Worm (Caenorhabditis elegans) whole organism, young adult: Measurements from ENCODE around the gene fbxb-14.
"Not testable (repeated sequence)": the region's sequence is repeated elsewhere in the genome, so short reads cannot be mapped to it uniquely, and the experiment has no call there.

Source experiments
- F10E7.11 ChIP-seq: sonication (generic microtip); optimal IDR thresholded peaks from 2 replicates; lab custom pipeline; 2017; ENCODE audit warnings: mild to moderate bottlenecking, missing genetic modification characterization, moderate library complexity, missing compliant biosample characterization
- F22D6.2 ChIP-seq: sonication (generic microtip); optimal IDR thresholded peaks from 2 replicates; lab custom pipeline; 2016; ENCODE audit warnings: mild to moderate bottlenecking, missing genetic modification characterization, missing compliant biosample characterization
- F23B12.7 ChIP-seq: sonication (generic microtip); optimal IDR thresholded peaks from 2 replicates; lab custom pipeline; 2017; ENCODE audit warnings: missing genetic modification characterization, mild to moderate bottlenecking, missing compliant biosample characterization, antibody characterized with exemption, moderate library complexity; ENCODE audit not compliant: insufficient read depth
- F33H1.4 ChIP-seq: fragments of 200-800 bp; sonication (Bioruptor generic); IDR thresholded peaks from 2 replicates; pipeline ENCODE4 v1.3.6; 2022; ENCODE audit warnings: missing genetic modification reagents, missing genetic modification characterization, missing compliant biosample characterization
- F37B4.10 ChIP-seq: fragments of 200-800 bp; sonication (Bioruptor generic); IDR thresholded peaks from 2 replicates; pipeline ENCODE4 v1.3.6; 2022; ENCODE audit warnings: missing genetic modification characterization, missing compliant biosample characterization
- F57C9.4 ChIP-seq: sonication (generic microtip); optimal IDR thresholded peaks from 2 replicates; lab custom pipeline; 2017; ENCODE audit warnings: mild to moderate bottlenecking, missing genetic modification characterization, missing compliant biosample characterization
- T07F8.4 ChIP-seq: sonication (generic microtip); optimal IDR thresholded peaks from 2 replicates; lab custom pipeline; 2016; ENCODE audit warnings: mild to moderate bottlenecking, missing genetic modification characterization, moderate library complexity, missing compliant biosample characterization
- Y56A3A.18 ChIP-seq: fragments of 200-800 bp; sonication (Bioruptor generic); IDR thresholded peaks from 2 replicates; pipeline ENCODE4 v1.3.6; 2022; ENCODE audit warnings: missing genetic modification reagents, missing genetic modification characterization, missing compliant biosample characterization
- akir-1 ChIP-seq: fragments of 200-800 bp; sonication (Bioruptor generic); optimal IDR thresholded peaks from 2 replicates; lab custom pipeline; 2018; ENCODE audit warnings: mild to moderate bottlenecking, missing genetic modification characterization, moderate library complexity, missing compliant biosample characterization
- attf-5 ChIP-seq: fragments of 200-800 bp; sonication (Bioruptor generic); optimal IDR thresholded peaks from 2 replicates; lab custom pipeline; 2018; ENCODE audit warnings: mild to moderate bottlenecking, missing genetic modification characterization, missing compliant biosample characterization
- ccch-3 ChIP-seq: fragments of 200-800 bp; sonication (Bioruptor generic); optimal IDR thresholded peaks from 2 replicates; lab custom pipeline; 2018; ENCODE audit warnings: mild to moderate bottlenecking, missing genetic modification characterization, missing compliant biosample characterization
- cebp-2 ChIP-seq: fragments of 200-800 bp; sonication (Bioruptor generic); IDR thresholded peaks from 2 replicates; pipeline ENCODE4 v1.3.6; 2022; ENCODE audit warnings: missing genetic modification characterization, missing compliant biosample characterization
- ceh-27 ChIP-seq: fragments of 200-800 bp; sonication (Bioruptor generic); optimal IDR thresholded peaks from 2 replicates; lab custom pipeline; 2018; ENCODE audit warnings: mild to moderate bottlenecking, missing genetic modification characterization, moderate library complexity, missing compliant biosample characterization
- ceh-58 ChIP-seq: fragments of 200-800 bp; sonication (Bioruptor generic); IDR thresholded peaks from 2 replicates; pipeline ENCODE4 v1.3.6; 2022; ENCODE audit warnings: missing genetic modification characterization, missing compliant biosample characterization
- chd-7 ChIP-seq: sonication (generic microtip); optimal IDR thresholded peaks from 2 replicates; lab custom pipeline; 2016; ENCODE audit warnings: mild to moderate bottlenecking, missing genetic modification characterization, moderate library complexity, missing compliant biosample characterization
- egl-18 ChIP-seq: fragments of 200-800 bp; sonication (Bioruptor generic); IDR thresholded peaks from 2 replicates; pipeline ENCODE4 v1.3.6; 2022; ENCODE audit warnings: missing genetic modification reagents, missing genetic modification characterization, missing compliant biosample characterization
- egl-44 ChIP-seq: fragments of 200-800 bp; sonication (Bioruptor generic); IDR thresholded peaks from 2 replicates; pipeline ENCODE4 v1.3.6; 2022; ENCODE audit warnings: missing genetic modification reagents, missing genetic modification characterization, missing compliant biosample characterization
- ets-4 ChIP-seq: fragments of 200-800 bp; sonication (Bioruptor generic); optimal IDR thresholded peaks from 2 replicates; lab custom pipeline; 2018; ENCODE audit warnings: mild to moderate bottlenecking, missing genetic modification characterization, missing compliant biosample characterization
- him-1 ChIP-seq: sonication (generic microtip); optimal IDR thresholded peaks from 2 replicates; lab custom pipeline; 2016; ENCODE audit warnings: missing genotype, missing genetic modification reagents, missing genetic modification characterization, missing compliant biosample characterization
- hsf-1 ChIP-seq: fragments of 200-800 bp; sonication (Bioruptor generic); IDR thresholded peaks from 2 replicates; pipeline ENCODE4 v1.3.6; 2022; ENCODE audit warnings: missing genetic modification reagents, missing genetic modification characterization, missing compliant biosample characterization
- lin-26 ChIP-seq: fragments of 200-800 bp; sonication (Bioruptor generic); IDR thresholded peaks from 2 replicates; pipeline ENCODE4 v1.3.6; 2022; ENCODE audit warnings: missing genetic modification reagents, missing genetic modification characterization, missing compliant biosample characterization
- lin-35 ChIP-seq, 3 experiments: fragments of 150-350 bp in 2 of 3; sonication (generic microtip) in 1 of 3; optimal IDR thresholded peaks; 2 replicates each; lab custom pipeline; 2014 to 2018; ENCODE audit warnings: missing biosample characterization in 3 of 3, missing genetic modification characterization in 3 of 3, missing genetic modification reagents in 3 of 3
- lin-40 ChIP-seq: sonication (generic microtip); optimal IDR thresholded peaks from 2 replicates; lab custom pipeline; 2016; ENCODE audit warnings: missing genetic modification characterization, mild to moderate bottlenecking, missing compliant biosample characterization, missing genotype, missing genetic modification reagents
- lin-54 ChIP-seq: fragments of 200-800 bp; sonication (Bioruptor generic); optimal IDR thresholded peaks from 2 replicates; lab custom pipeline; 2018; ENCODE audit warnings: mild to moderate bottlenecking, missing genetic modification characterization, missing compliant biosample characterization
- madf-10 ChIP-seq: sonication (generic microtip); optimal IDR thresholded peaks from 2 replicates; lab custom pipeline; 2016; ENCODE audit warnings: mild to moderate bottlenecking, missing genetic modification characterization, missing compliant biosample characterization
- mcd-1 ChIP-seq: fragments of 200-800 bp; sonication (Bioruptor generic); IDR thresholded peaks from 2 replicates; pipeline ENCODE4 v1.3.6; 2022; ENCODE audit warnings: missing genetic modification reagents, missing genetic modification characterization, missing compliant biosample characterization
- nhr-120 ChIP-seq: fragments of 200-800 bp; sonication (Bioruptor generic); IDR thresholded peaks from 2 replicates; pipeline ENCODE4 v1.3.6; 2022; ENCODE audit warnings: missing genetic modification characterization, missing compliant biosample characterization
- nhr-179 ChIP-seq: sonication (generic microtip); optimal IDR thresholded peaks from 2 replicates; lab custom pipeline; 2016; ENCODE audit warnings: mild to moderate bottlenecking, missing genetic modification characterization, missing compliant biosample characterization
- sdz-38 ChIP-seq: sonication (generic microtip); optimal IDR thresholded peaks from 2 replicates; lab custom pipeline; 2016; ENCODE audit warnings: missing genotype, missing genetic modification characterization, missing compliant biosample characterization
- sptf-2 ChIP-seq: fragments of 200-800 bp; sonication (Bioruptor generic); optimal IDR thresholded peaks from 2 replicates; lab custom pipeline; 2018; ENCODE audit warnings: mild to moderate bottlenecking, missing genetic modification characterization, missing compliant biosample characterization
- tbp1 ChIP-seq: fragments of 200-800 bp; sonication (Bioruptor generic); optimal IDR thresholded peaks from 2 replicates; lab custom pipeline; 2018; ENCODE audit warnings: mild to moderate bottlenecking, missing genetic modification characterization, missing compliant biosample characterization
- unc-130 ChIP-seq: sonication (generic microtip); optimal IDR thresholded peaks from 2 replicates; lab custom pipeline; 2016; ENCODE audit warnings: missing genetic modification reagents, missing genetic modification characterization, missing compliant biosample characterization
- xnd-1 ChIP-seq: sonication (generic microtip); optimal IDR thresholded peaks from 2 replicates; lab custom pipeline; 2016; ENCODE audit warnings: missing genotype, missing genetic modification reagents, missing genetic modification characterization, missing compliant biosample characterization
- zfh-2 ChIP-seq: fragments of 200-800 bp; sonication (Bioruptor generic); conservative IDR thresholded peaks from 2 replicates; pipeline ENCODE4 v1.3.6; 2022; ENCODE audit warnings: missing genetic modification reagents, missing genetic modification characterization, missing compliant biosample characterization
- ztf-18 ChIP-seq: sonication (generic microtip); optimal IDR thresholded peaks from 2 replicates; lab custom pipeline; 2016; ENCODE audit warnings: missing genotype, mild to moderate bottlenecking, missing genetic modification characterization, missing compliant biosample characterization
- ztf-28 ChIP-seq: fragments of 200-800 bp; sonication (Bioruptor generic); IDR thresholded peaks from 2 replicates; pipeline ENCODE4 v1.3.6; 2022; ENCODE audit warnings: missing genetic modification reagents, missing genetic modification characterization, missing compliant biosample characterization

fbxb-14 gene

DNA sequence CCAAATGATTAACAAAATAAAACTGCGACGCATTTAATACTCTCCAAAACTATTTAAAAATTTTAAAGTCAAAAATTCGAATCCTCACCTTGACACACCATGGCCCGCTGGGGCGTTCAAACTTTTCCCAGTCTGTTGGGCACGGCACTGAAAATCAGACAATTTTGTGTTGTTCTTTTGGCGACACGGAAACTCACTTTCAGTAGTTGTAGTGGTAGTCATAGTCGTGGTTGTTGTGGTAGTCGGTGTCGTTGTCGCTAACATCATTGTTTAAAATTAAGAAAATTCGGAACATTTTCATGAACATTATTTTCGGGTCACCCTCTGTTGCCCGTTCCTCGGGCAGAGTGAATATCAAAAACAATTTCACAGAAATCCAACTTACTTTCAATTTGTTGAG, 29.8 kb upstream of the fbxb-14 start, which contains the start of gene clec-118:
clec-118 (minus strand) TSS at position 101 of the 400 bp plus-strand sequence.
- not testable (repeated sequence) for TF ChIP-seq akir-1 (GFP tag; lab: Kevin White, UChicago); egl-44 (GFP tag; lab: Robert Waterston, UW); ztf-28 (GFP tag; lab: Robert Waterston, UW)

DNA sequence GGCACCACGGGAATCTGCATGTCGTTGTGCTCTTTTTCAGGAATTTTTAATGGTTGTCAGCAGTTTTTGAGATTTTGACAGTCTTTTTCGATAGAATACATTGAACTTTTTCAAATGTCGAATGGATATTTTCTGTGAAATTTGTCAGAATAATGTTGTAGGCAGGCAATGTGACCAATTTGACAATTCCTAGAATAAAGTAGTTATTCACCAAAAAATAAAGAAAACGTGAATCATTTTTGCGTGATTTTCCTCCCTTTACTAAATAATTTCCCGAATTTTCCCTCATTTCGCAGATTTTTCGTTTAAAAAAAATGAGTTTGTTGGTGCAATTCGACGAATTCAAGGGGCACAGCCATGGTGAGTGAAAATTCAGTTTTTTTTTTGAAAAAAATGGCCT, 26.2 kb upstream of the fbxb-14 start, which contains the start of gene W04H10.1:
W04H10.1 (plus strand) TSS at position 301 of the 400 bp plus-strand sequence.
- no peak for TF ChIP-seq F33H1.4 (GFP tag; lab: Robert Waterston, UW)
- no peak for TF ChIP-seq zfh-2 (GFP tag; lab: Robert Waterston, UW)
- no peak for TF ChIP-seq tbp1 (GFP tag; lab: Kevin White, UChicago)
- TF ChIP-seq egl-18 (GFP tag; lab: Robert Waterston, UW) = no peak
- no peak for TF ChIP-seq Y56A3A.18 (GFP tag; lab: Robert Waterston, UW)
- no peak for TF ChIP-seq lin-35 (GFP tag; optimal IDR thresholded peaks at IDR 0.05; lab: Kevin White, UChicago)
- TF ChIP-seq F23B12.7 (tag; lab: Kevin White, UChicago) = no peak
- no peak for TF ChIP-seq ceh-58 (GFP tag; lab: Robert Waterston, UW)

DNA sequence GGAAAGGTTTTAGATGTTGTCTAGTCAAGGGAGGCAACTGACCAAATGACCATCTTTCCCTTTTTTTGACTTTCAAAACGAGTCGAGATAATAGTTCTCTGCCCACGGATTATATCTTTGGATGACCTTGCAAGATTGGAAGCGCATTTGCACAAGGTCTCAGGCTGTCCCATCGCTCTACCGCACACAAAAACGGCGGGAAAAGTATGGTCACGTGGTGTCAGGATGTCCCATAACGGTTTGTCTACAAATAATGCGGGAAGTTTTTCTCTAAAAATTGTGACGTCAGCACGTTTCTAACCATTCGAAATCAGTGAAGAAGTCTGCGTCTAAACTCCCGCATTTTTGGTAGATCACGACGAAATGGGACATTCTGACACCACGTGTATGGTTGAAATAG, 25.8 kb upstream of the fbxb-14 start, which contains the start of gene W04H10.6:
W04H10.6 (minus strand) TSS at position 101 of the 400 bp plus-strand sequence.
- TF ChIP-seq nhr-179 = no peak
- no peak for TF ChIP-seq F57C9.4 (tag; lab: Kevin White, UChicago)
- no peak for TF ChIP-seq ceh-27
- no peak for TF ChIP-seq madf-10 (tag; lab: Kevin White, UChicago)
- TF ChIP-seq hsf-1 (GFP tag; lab: Robert Waterston, UW) = no peak
- no peak for TF ChIP-seq T07F8.4 (tag; lab: Kevin White, UChicago)
- TF ChIP-seq lin-54 (GFP tag; lab: Kevin White, UChicago) = no peak
- TF ChIP-seq attf-5 (GFP tag; lab: Kevin White, UChicago) = no peak
- TF ChIP-seq lin-40 (tag; lab: Kevin White, UChicago) = no peak
- TF ChIP-seq xnd-1 (tag; lab: Kevin White, UChicago) = no peak
- no peak for TF ChIP-seq F22D6.2 (tag; lab: Kevin White, UChicago)
- no peak for TF ChIP-seq ets-4 (GFP tag; lab: Kevin White, UChicago)
- TF ChIP-seq mcd-1 (GFP tag; lab: Robert Waterston, UW) = no peak
- TF ChIP-seq sdz-38 (tag; lab: Kevin White, UChicago) = no peak
- TF ChIP-seq lin-26 = no peak
- no peak for TF ChIP-seq ztf-18 (tag; lab: Kevin White, UChicago)
- TF ChIP-seq ccch-3 (GFP tag; lab: Kevin White, UChicago) = no peak
- TF ChIP-seq, all 124 proteins: peak for 0

DNA sequence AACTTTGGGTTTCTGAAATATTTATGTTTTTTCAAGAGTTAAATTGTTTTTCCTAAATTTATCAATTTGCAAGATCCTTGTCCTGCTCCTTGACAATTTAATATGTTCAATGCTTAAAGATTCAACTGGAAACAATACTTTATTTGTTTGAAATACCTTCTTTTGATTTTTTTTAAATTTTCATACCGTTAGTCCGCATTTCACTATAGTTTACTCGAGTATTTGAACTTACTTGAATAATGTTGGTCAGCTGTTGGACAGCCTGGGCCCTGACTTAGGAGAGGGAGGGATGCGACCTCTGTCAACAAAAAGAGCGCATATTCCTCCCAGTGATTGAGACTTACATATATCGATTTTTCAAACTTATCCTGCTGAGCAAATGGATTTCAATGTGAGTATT, 23.5 kb upstream of the fbxb-14 start, which contains the start of gene W04H10.5:
W04H10.5 (plus strand) TSS at position 301 of the 400 bp plus-strand sequence.
- no peak for TF ChIP-seq attf-5 (GFP tag; lab: Kevin White, UChicago)
- no peak for TF ChIP-seq nhr-120
- TF ChIP-seq madf-10 (tag; lab: Kevin White, UChicago) = no peak
- TF ChIP-seq him-1 (tag; lab: Kevin White, UChicago) = no peak
- no peak for TF ChIP-seq chd-7 (tag; lab: Kevin White, UChicago)
- TF ChIP-seq F37B4.10 (GFP tag; lab: Robert Waterston, UW) = no peak
- TF ChIP-seq cebp-2 = no peak
- TF ChIP-seq sptf-2 (GFP tag; lab: Kevin White, UChicago) = no peak
- no peak for TF ChIP-seq unc-130
- TF ChIP-seq hsf-1 (GFP tag; lab: Robert Waterston, UW) = no peak
- TF ChIP-seq F10E7.11 (tag; lab: Kevin White, UChicago) = no peak
